Worm (Caenorhabditis elegans) whole organism, L4/young adult: ENCODE measurements around the gene Y38H6C.24.

Experiments used
- dao-5 ChIP-seq: sonication (generic microtip); optimal IDR thresholded peaks from 2 replicates; lab custom pipeline; 2016; ENCODE audit warnings: missing genotype, missing genetic modification characterization, moderate library complexity, missing compliant biosample characterization
- him-1 ChIP-seq: sonication (generic microtip); optimal IDR thresholded peaks from 2 replicates; lab custom pipeline; 2016; ENCODE audit warnings: missing genotype, missing genetic modification reagents, missing genetic modification characterization, missing compliant biosample characterization

- no peak for TF ChIP-seq him-1 (tag; lab: Kevin White, UChicago)
- TF ChIP-seq dao-5 (tag; lab: Kevin White, UChicago): no peak
Observed at ce11 chrV:20509427-20509826, 16.8 kb upstream of the Y38H6C.24 start.
